Worm (Caenorhabditis elegans) whole organism, young adult: ENCODE data around the gene ZK546.2.

ENCODE experiments used
- C06A6.2 ChIP-seq: fragments of 200-800 bp; sonication (Bioruptor generic); conservative IDR thresholded peaks from 2 replicates; pipeline ENCODE4 v1.3.6; 2022; ENCODE audit warnings: missing genetic modification characterization, missing compliant biosample characterization
- K11D2.4 ChIP-seq: fragments of 200-800 bp; sonication (Bioruptor generic); IDR thresholded peaks from 2 replicates; pipeline ENCODE4 v1.3.6; 2022; ENCODE audit warnings: missing genetic modification reagents, missing genetic modification characterization, missing compliant biosample characterization
- Y53F4B.3 ChIP-seq: fragments of 200-800 bp; sonication (Bioruptor generic); IDR thresholded peaks from 2 replicates; pipeline ENCODE4 v1.3.6; 2022; ENCODE audit warnings: missing genetic modification reagents, missing genetic modification characterization, missing compliant biosample characterization
- ceh-100 ChIP-seq: fragments of 200-800 bp; sonication (Bioruptor generic); IDR thresholded peaks from 2 replicates; pipeline ENCODE4 v1.3.6; 2022; ENCODE audit warnings: missing genetic modification reagents, missing genetic modification characterization, missing compliant biosample characterization
- egl-44 ChIP-seq: fragments of 200-800 bp; sonication (Bioruptor generic); IDR thresholded peaks from 2 replicates; pipeline ENCODE4 v1.3.6; 2022; ENCODE audit warnings: missing genetic modification reagents, missing genetic modification characterization, missing compliant biosample characterization
- ets-4 ChIP-seq: fragments of 200-800 bp; sonication (Bioruptor generic); optimal IDR thresholded peaks from 2 replicates; lab custom pipeline; 2018; ENCODE audit warnings: mild to moderate bottlenecking, missing genetic modification characterization, missing compliant biosample characterization
- him-1 ChIP-seq: sonication (generic microtip); optimal IDR thresholded peaks from 2 replicates; lab custom pipeline; 2016; ENCODE audit warnings: missing genotype, missing genetic modification reagents, missing genetic modification characterization, missing compliant biosample characterization

- TF ChIP-seq C06A6.2 (GFP tag; lab: Robert Waterston, UW): no peak
- TF ChIP-seq egl-44 (GFP tag; lab: Robert Waterston, UW): no peak
- TF ChIP-seq ets-4 (GFP tag; lab: Kevin White, UChicago): no peak
- TF ChIP-seq ceh-100 (GFP tag; lab: Robert Waterston, UW): no peak
- no peak for TF ChIP-seq him-1 (tag; lab: Kevin White, UChicago)
- TF ChIP-seq K11D2.4 (GFP tag; lab: Robert Waterston, UW): no peak
- no peak for TF ChIP-seq Y53F4B.3 (GFP tag; lab: Robert Waterston, UW)
Observed at ce11 chrII:4975311-4975710, 29.5 kb downstream of the ZK546.2 start.
